Worm (Caenorhabditis elegans): Measurements from ENCODE around the gene taf-8.

ce11 chrII:9671308-9671707 is 2.2 kb downstream of the taf-8 start, which contains the start of gene ZK1320.7:
- TF ChIP-seq ama-1 (optimal IDR thresholded peaks at IDR 0.05) (no peak), pes-1 (GFP tag; IDR thresholded peaks at IDR 0.05) (no peak)
